Worm (Caenorhabditis elegans) whole organism, late embryonic: ENCODE results near the gene mmab-1.

Experiments used
- C08G9.2 ChIP-seq: sonication (generic microtip); optimal IDR thresholded peaks from 2 replicates; lab custom pipeline; 2016; ENCODE audit warnings: mild to moderate bottlenecking, missing genetic modification characterization, moderate library complexity, missing compliant biosample characterization
- F13H6.1 ChIP-seq: sonication (generic microtip); optimal IDR thresholded peaks from 2 replicates; lab custom pipeline; 2016; ENCODE audit warnings: missing genetic modification characterization, missing compliant biosample characterization
- ama-1 ChIP-seq: fragments of 150-350 bp; optimal IDR thresholded peaks from 2 replicates; lab custom pipeline; 2014
- ceh-19 ChIP-seq: fragments of 200-800 bp; sonication (Bioruptor generic); optimal IDR thresholded peaks from 2 replicates; lab custom pipeline; 2018; ENCODE audit warnings: mild to moderate bottlenecking, missing genetic modification characterization, missing compliant biosample characterization
- ceh-24 ChIP-seq: sonication (generic microtip); optimal IDR thresholded peaks from 2 replicates; lab custom pipeline; 2016; ENCODE audit warnings: mild to moderate bottlenecking, missing genetic modification characterization, missing compliant biosample characterization
- hlh-6 ChIP-seq: sonication (generic microtip); optimal IDR thresholded peaks from 2 replicates; lab custom pipeline; 2016; ENCODE audit warnings: missing genotype, missing genetic modification characterization, missing compliant biosample characterization
- nhr-11 ChIP-seq: fragments of 150-350 bp; optimal IDR thresholded peaks from 2 replicates; lab custom pipeline; 2014; ENCODE audit warnings: missing biosample characterization, missing genetic modification characterization
- pha-4 ChIP-seq: fragments of 150-350 bp; optimal IDR thresholded peaks from 2 replicates; lab custom pipeline; 2018; ENCODE audit warnings: missing biosample characterization, missing genetic modification reagents, missing genetic modification characterization
- pqm-1 ChIP-seq: sonication (generic microtip); optimal IDR thresholded peaks from 2 replicates; lab custom pipeline; 2016; ENCODE audit warnings: missing genetic modification characterization, missing compliant biosample characterization
- sdc-2 ChIP-seq: sonication (generic microtip); optimal IDR thresholded peaks from 2 replicates; lab custom pipeline; 2016; ENCODE audit warnings: missing genotype, missing genetic modification characterization, missing compliant biosample characterization
- sox-4 ChIP-seq: sonication (generic microtip); optimal IDR thresholded peaks from 2 replicates; lab custom pipeline; 2017; ENCODE audit warnings: mild to moderate bottlenecking, missing genetic modification characterization, inconsistent platforms, missing compliant biosample characterization
- unc-3 ChIP-seq, 2 experiments: fragments of 200-800 bp in 1 of 2; sonication (Bioruptor generic) in 1 of 2; sonication (generic microtip) in 1 of 2; conservative IDR thresholded peaks in 1 of 2; optimal IDR thresholded peaks in 1 of 2; 2 replicates each; pipeline versions ENCODE4 v1.3.6 to Lab custom; 2016 to 2022; ENCODE audit warnings: missing compliant biosample characterization in 2 of 2, missing genetic modification characterization in 2 of 2, missing genetic modification reagents in 1 of 2

- TF ChIP-seq sox-4 = no peak
- TF ChIP-seq nhr-11 (tag; lab: Kevin White, UChicago) = no peak
- TF ChIP-seq C08G9.2 (tag; lab: Kevin White, UChicago) = no peak
- no peak for TF ChIP-seq ceh-24 (tag; lab: Kevin White, UChicago)
- no peak for TF ChIP-seq ceh-19 (GFP tag; lab: Kevin White, UChicago)
- no peak for TF ChIP-seq ama-1
- no peak for TF ChIP-seq sdc-2 (tag; lab: Kevin White, UChicago)
- TF ChIP-seq pqm-1 (tag; lab: Kevin White, UChicago) = no peak
- TF ChIP-seq unc-3 (GFP tag; conservative IDR thresholded peaks at IDR 0.05; lab: Robert Waterston, UW) = no peak
- no peak for TF ChIP-seq unc-3 (tag; optimal IDR thresholded peaks at IDR 0.05; lab: Kevin White, UChicago)
- TF ChIP-seq hlh-6 (tag; lab: Kevin White, UChicago) = no peak
- no peak for TF ChIP-seq pha-4 (tag; lab: Kevin White, UChicago)
- TF ChIP-seq F13H6.1 = no peak
Observed at ce11 chrIII:4906365-4906764, 15.5 kb downstream of the mmab-1 start.
